Worm (Caenorhabditis elegans) whole organism, L2 larva: ENCODE results near the gene C02E7.6.

Experiments used
- C34F6.9 ChIP-seq: fragments of 150-350 bp; optimal IDR thresholded peaks from 2 replicates; lab custom pipeline; 2014; ENCODE audit warnings: missing biosample characterization, missing genetic modification characterization
- F13H6.1 ChIP-seq: sonication (generic microtip); optimal IDR thresholded peaks from 2 replicates; lab custom pipeline; 2016; ENCODE audit warnings: missing genetic modification characterization, missing compliant biosample characterization
- Y55F3AM.14 ChIP-seq: fragments of 200-800 bp; sonication (Bioruptor generic); optimal IDR thresholded peaks from 2 replicates; lab custom pipeline; 2018; ENCODE audit warnings: mild to moderate bottlenecking, missing genetic modification characterization, missing compliant biosample characterization
- ZK546.5 ChIP-seq: sonication (generic microtip); optimal IDR thresholded peaks from 2 replicates; lab custom pipeline; 2017; ENCODE audit warnings: missing biosample characterization, missing genetic modification characterization
- alr-1 ChIP-seq: fragments of 150-350 bp; optimal IDR thresholded peaks from 2 replicates; lab custom pipeline; 2014; ENCODE audit warnings: missing biosample characterization, missing genetic modification characterization
- blmp-1 ChIP-seq: sonication (generic microtip); optimal IDR thresholded peaks from 2 replicates; lab custom pipeline; 2017; ENCODE audit warnings: missing genetic modification characterization, mild to moderate bottlenecking, missing compliant biosample characterization, antibody characterized with exemption, moderate library complexity; ENCODE audit not compliant: insufficient read depth
- ceh-16 ChIP-seq: fragments of 150-350 bp; optimal IDR thresholded peaks from 2 replicates; lab custom pipeline; 2014; ENCODE audit warnings: missing biosample characterization, missing genetic modification characterization
- ceh-82 ChIP-seq: fragments of 150-350 bp; optimal IDR thresholded peaks from 2 replicates; lab custom pipeline; 2014; ENCODE audit warnings: missing biosample characterization, missing genetic modification characterization
- crh-2 ChIP-seq: sonication (generic microtip); optimal IDR thresholded peaks from 2 replicates; lab custom pipeline; 2017; ENCODE audit warnings: missing biosample characterization, missing genetic modification characterization
- egl-27 ChIP-seq: sonication (generic microtip); optimal IDR thresholded peaks from 3 replicates; lab custom pipeline; 2017; ENCODE audit warnings: missing biosample characterization, missing genetic modification reagents, missing genetic modification characterization
- elt-1 ChIP-seq: fragments of 150-350 bp; optimal IDR thresholded peaks from 2 replicates; lab custom pipeline; 2014; ENCODE audit warnings: missing biosample characterization, missing genetic modification characterization
- fos-1 ChIP-seq: fragments of 150-350 bp; optimal IDR thresholded peaks from 2 replicates; lab custom pipeline; 2014; ENCODE audit warnings: missing biosample characterization, missing genetic modification characterization
- gmeb-1 ChIP-seq: fragments of 150-350 bp; optimal IDR thresholded peaks from 2 replicates; lab custom pipeline; 2014; ENCODE audit warnings: missing biosample characterization, missing genetic modification characterization
- lin-39 ChIP-seq: fragments of 150-350 bp; optimal IDR thresholded peaks from 2 replicates; lab custom pipeline; 2014; ENCODE audit warnings: missing biosample characterization, missing genetic modification reagents, missing genetic modification characterization
- lsy-2 ChIP-seq, 2 experiments: fragments of 150-350 bp in 1 of 2; sonication (generic microtip) in 1 of 2; optimal IDR thresholded peaks; 2 replicates each; lab custom pipeline; 2014 to 2017; ENCODE audit warnings: missing biosample characterization in 2 of 2, missing genetic modification characterization in 2 of 2
- mbf-1 ChIP-seq: sonication (generic microtip); optimal IDR thresholded peaks from 2 replicates; lab custom pipeline; 2017; ENCODE audit warnings: missing biosample characterization, missing genetic modification characterization
- mdl-1 ChIP-seq, 2 experiments: fragments of 150-350 bp in 1 of 2; sonication (generic microtip) in 1 of 2; optimal IDR thresholded peaks; 2 replicates each; lab custom pipeline; 2017; ENCODE audit warnings: missing biosample characterization in 2 of 2, missing genetic modification characterization in 2 of 2
- nhr-11 ChIP-seq: fragments of 150-350 bp; optimal IDR thresholded peaks from 2 replicates; lab custom pipeline; 2014; ENCODE audit warnings: missing biosample characterization, missing genetic modification characterization
- nhr-21 ChIP-seq: fragments of 150-350 bp; optimal IDR thresholded peaks from 2 replicates; lab custom pipeline; 2014; ENCODE audit warnings: missing biosample characterization, missing genetic modification characterization
- nhr-23 ChIP-seq: fragments of 150-350 bp; optimal IDR thresholded peaks from 2 replicates; lab custom pipeline; 2014; ENCODE audit warnings: missing biosample characterization, missing genetic modification reagents, missing genetic modification characterization
- nhr-237 ChIP-seq: fragments of 150-350 bp; optimal IDR thresholded peaks from 2 replicates; lab custom pipeline; 2014; ENCODE audit warnings: missing biosample characterization, missing genetic modification characterization
- nhr-25 ChIP-seq: fragments of 150-350 bp; sonication (generic microtip); optimal IDR thresholded peaks from 3 replicates; lab custom pipeline; 2014; ENCODE audit warnings: missing biosample characterization, missing genetic modification characterization
- nhr-6 ChIP-seq: fragments of 150-350 bp; optimal IDR thresholded peaks from 2 replicates; lab custom pipeline; 2014; ENCODE audit warnings: missing biosample characterization, missing genetic modification characterization
- nhr-77 ChIP-seq: fragments of 150-350 bp; optimal IDR thresholded peaks from 2 replicates; lab custom pipeline; 2014; ENCODE audit warnings: missing biosample characterization, missing genetic modification characterization
- peb-1 ChIP-seq: fragments of 150-350 bp; optimal IDR thresholded peaks from 2 replicates; lab custom pipeline; 2014; ENCODE audit warnings: missing biosample characterization, missing genetic modification characterization
- sem-4 ChIP-seq: fragments of 150-350 bp; optimal IDR thresholded peaks from 2 replicates; lab custom pipeline; 2014; ENCODE audit warnings: missing biosample characterization, missing genetic modification reagents, missing genetic modification characterization
- skn-1 ChIP-seq: sonication (generic microtip); optimal IDR thresholded peaks from 2 replicates; lab custom pipeline; 2017; ENCODE audit warnings: missing biosample characterization, missing genetic modification characterization
- sma-9 ChIP-seq, 2 experiments: fragments of 150-350 bp in 1 of 2; sonication (generic microtip) in 1 of 2; optimal IDR thresholded peaks; 2 replicates each; lab custom pipeline; 2014 to 2016; ENCODE audit warnings: missing genetic modification characterization in 2 of 2, mild to moderate bottlenecking in 1 of 2, missing biosample characterization in 1 of 2, missing compliant biosample characterization in 1 of 2, missing genetic modification reagents in 1 of 2, moderate library complexity in 1 of 2
- snpc-4 ChIP-seq: fragments of 150-350 bp; optimal IDR thresholded peaks from 2 replicates; lab custom pipeline; 2014; ENCODE audit warnings: missing biosample characterization, missing genetic modification characterization
- unc-39 ChIP-seq: fragments of 150-350 bp; optimal IDR thresholded peaks from 2 replicates; lab custom pipeline; 2014; ENCODE audit warnings: missing biosample characterization, missing genetic modification characterization
- unc-55 ChIP-seq: fragments of 150-350 bp; sonication (generic microtip); optimal IDR thresholded peaks from 3 replicates; lab custom pipeline; 2014; ENCODE audit warnings: missing biosample characterization, missing genetic modification reagents, missing genetic modification characterization
- unc-62 ChIP-seq: fragments of 150-350 bp; optimal IDR thresholded peaks from 2 replicates; lab custom pipeline; 2014; ENCODE audit warnings: missing biosample characterization, missing genetic modification reagents, missing genetic modification characterization
- zag-1 ChIP-seq: fragments of 150-350 bp; optimal IDR thresholded peaks from 2 replicates; lab custom pipeline; 2014; ENCODE audit warnings: missing biosample characterization, missing genetic modification characterization
- ztf-1 ChIP-seq: fragments of 200-800 bp; sonication (Bioruptor generic); conservative IDR thresholded peaks from 2 replicates; pipeline ENCODE4 v1.3.6; 2022; ENCODE audit warnings: missing genetic modification characterization, missing compliant biosample characterization

The C02E7.6 gene

DNA sequence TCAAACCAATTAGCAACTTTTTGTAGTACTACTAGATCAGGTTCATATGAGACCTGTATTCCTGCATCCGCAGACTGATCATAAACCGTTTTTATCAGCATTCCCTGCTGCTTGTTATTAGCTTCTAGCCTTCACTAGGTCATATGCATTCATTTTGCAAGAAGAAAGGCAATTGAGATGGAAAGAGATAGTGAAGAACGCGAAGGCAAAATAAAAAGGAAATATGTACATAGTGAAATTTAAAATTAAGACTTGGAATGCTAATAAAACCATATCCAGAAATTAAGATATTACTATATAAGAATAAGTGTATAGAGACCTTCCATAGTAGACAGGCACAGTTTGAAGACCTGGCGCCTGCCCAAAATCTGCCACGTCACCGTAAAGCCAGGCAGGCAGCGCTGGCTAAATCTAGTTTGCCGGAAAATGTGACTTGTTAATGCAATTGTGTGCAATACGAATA, 1.7 kb downstream of the C02E7.6 start, which contains the start of the genes C02E7.8 and srh-23:
C02E7.8 (minus strand) TSS at position 101 of the 463 bp plus-strand sequence.
srh-23 (plus strand) TSS at position 413 of the 463 bp plus-strand sequence.
- TF ChIP-seq lin-39 (tag; lab: Kevin White, UChicago), result no peak
- TF ChIP-seq lsy-2 (tag; optimal IDR thresholded peaks at IDR 0.05; lab: Kevin White, UChicago), result no peak
- no peak for TF ChIP-seq nhr-6 (tag; lab: Kevin White, UChicago)
- no peak for TF ChIP-seq mdl-1 (tag; optimal IDR thresholded peaks at IDR 0.05; lab: Kevin White, UChicago)
- TF ChIP-seq nhr-11, result no peak
- no peak for TF ChIP-seq Y55F3AM.14 (GFP tag; lab: Kevin White, UChicago)
- TF ChIP-seq ceh-16 (tag; lab: Kevin White, UChicago), result no peak
- TF ChIP-seq sem-4 (tag; lab: Kevin White, UChicago), result no peak
- TF ChIP-seq mbf-1 (tag; lab: Kevin White, UChicago), result no peak

DNA sequence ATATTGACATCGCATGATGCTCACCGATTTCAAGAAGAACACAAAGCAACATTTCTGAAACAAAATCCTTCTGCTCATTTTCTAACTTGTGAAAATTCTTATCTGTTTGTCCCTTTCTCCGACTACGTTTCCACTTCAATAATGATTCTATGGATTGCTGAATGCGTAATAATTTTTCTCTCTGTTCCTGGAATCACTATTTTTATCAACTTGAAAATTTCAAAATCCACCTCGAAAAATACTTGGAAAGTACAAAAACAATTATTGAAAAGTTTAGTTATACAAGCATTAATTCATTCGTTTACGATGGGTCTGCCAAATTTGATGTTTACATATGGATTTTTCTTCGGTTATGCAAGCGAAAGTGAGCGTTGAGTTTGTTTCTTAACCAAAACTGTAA, 3.0 kb downstream of the C02E7.6 start, which contains the start of gene srh-22:
srh-22 (plus strand) TSS at position 301 of the 400 bp plus-strand sequence.
- no peak for TF ChIP-seq ceh-16 (tag; lab: Kevin White, UChicago)
- no peak for TF ChIP-seq alr-1 (tag; lab: Kevin White, UChicago)
- TF ChIP-seq zag-1, result no peak
- no peak for TF ChIP-seq ZK546.5
- TF ChIP-seq lin-39 (tag; lab: Kevin White, UChicago), result no peak
- TF ChIP-seq blmp-1, result no peak

DNA sequence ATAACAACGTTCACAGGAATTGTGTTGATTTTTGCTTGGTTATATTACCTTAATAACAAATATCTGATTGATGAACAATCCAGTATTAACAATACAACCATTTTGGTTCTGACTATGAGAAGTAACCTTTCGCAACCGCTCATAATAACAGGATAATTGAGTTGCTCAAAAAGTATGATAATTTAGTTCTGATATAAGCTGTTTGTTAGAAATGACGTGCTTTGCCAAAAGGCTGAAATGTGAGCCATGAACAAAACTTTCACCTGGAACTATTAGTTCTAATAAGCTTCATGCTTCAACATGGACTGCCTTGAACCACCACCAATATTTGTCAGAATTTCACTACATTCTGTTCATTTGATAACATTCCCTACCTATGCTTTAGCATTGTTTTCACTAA, 5.6 kb downstream of the C02E7.6 start, which contains the start of gene srh-20:
srh-20 (plus strand) TSS at position 301 of the 400 bp plus-strand sequence.
- TF ChIP-seq nhr-21 (tag; lab: Kevin White, UChicago), result no peak
- TF ChIP-seq peb-1 (tag; lab: Kevin White, UChicago), result no peak
- TF ChIP-seq lsy-2 (tag; optimal IDR thresholded peaks at IDR 0.05; lab: Kevin White, UChicago), result no peak
- TF ChIP-seq nhr-23 (tag; lab: Kevin White, UChicago), result no peak
- no peak for TF ChIP-seq elt-1 (tag; lab: Kevin White, UChicago)
- no peak for TF ChIP-seq C34F6.9

DNA sequence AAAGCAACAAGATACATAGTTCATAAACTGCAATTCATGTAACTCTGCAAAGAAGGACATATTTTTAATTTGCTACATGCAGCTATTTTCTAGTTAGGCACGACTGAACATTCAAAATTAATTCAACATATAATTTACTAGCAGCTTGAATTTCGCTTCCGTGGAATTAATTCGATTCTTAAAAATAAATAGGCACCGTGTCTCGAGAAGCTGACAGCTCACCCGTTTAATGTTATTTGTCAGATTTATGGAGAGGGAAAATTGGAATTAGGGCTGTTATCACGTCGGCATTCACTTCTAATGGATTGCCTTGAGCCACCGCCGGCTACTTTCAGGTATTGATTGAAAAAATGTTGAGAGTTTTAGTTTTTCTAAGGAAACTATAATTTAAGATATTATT, 7.4 kb downstream of the C02E7.6 start, which contains the start of gene srh-21:
srh-21 (plus strand) TSS at position 301 of the 400 bp plus-strand sequence.
- TF ChIP-seq unc-55 (GFP tag; lab: Kevin White, UChicago) (no peak), nhr-77 (no peak), fos-1 (tag; lab: Kevin White, UChicago) (no peak), C34F6.9 (no peak), gmeb-1 (tag; lab: Kevin White, UChicago) (no peak), ztf-1 (no peak), snpc-4 (tag; lab: Kevin White, UChicago) (no peak)

DNA sequence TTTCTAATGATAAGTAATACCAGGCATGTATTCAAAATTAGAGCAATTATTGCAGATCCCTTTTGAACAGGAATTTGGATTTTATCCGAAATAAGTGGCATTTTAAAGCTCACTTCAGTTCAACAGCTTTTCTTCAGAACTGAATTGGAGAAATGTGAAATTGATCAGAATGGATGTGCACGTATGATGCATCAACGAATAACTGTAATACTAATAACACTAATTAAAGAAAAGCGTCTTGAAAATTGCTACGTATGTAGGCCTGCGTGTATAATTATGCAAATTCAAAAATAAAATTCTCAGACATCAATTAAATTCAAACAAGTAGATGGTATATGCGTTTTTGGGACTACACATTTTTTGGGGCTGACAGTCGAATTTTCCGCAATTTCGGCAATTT, 10.8 kb downstream of the C02E7.6 start, which contains the start of gene str-205:
str-205 (minus strand) TSS at position 101 of the 400 bp plus-strand sequence.
- TF ChIP-seq crh-2 (tag; lab: Kevin White, UChicago), result no peak
- no peak for TF ChIP-seq blmp-1
- no peak for TF ChIP-seq ceh-82 (tag; lab: Kevin White, UChicago)
- no peak for TF ChIP-seq egl-27 (tag; lab: Kevin White, UChicago)

DNA sequence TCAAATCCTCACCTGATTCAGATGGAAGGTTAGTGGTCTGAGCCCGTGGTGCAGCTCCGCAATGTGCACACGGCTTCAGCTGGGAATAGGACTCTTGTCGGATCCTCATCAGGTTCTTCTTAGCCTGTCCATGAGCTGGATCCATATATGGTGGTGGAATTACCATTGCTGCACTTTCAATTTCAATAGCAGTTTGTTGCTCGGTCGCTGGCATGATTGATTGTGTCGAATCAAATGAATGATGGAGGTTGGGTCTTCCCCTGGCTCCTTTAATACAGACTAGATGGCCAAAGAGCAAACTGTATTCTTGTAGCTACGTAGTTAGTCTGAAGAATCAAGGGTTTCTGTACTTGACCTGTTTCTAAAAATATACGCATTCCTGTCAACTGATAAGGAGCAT, 13.8 kb downstream of the C02E7.6 start, which contains the start of gene C02E7.10:
C02E7.10 (minus strand) TSS at position 232 of the 400 bp plus-strand sequence.
- no peak for TF ChIP-seq nhr-23 (tag; lab: Kevin White, UChicago)
- TF ChIP-seq mbf-1 (tag; lab: Kevin White, UChicago), result no peak
- TF ChIP-seq F13H6.1 (tag; lab: Kevin White, UChicago), result no peak
- no peak for TF ChIP-seq skn-1 (tag; lab: Kevin White, UChicago)
- TF ChIP-seq nhr-237, result no peak
- TF ChIP-seq ceh-16 (tag; lab: Kevin White, UChicago), result no peak
- no peak for TF ChIP-seq ZK546.5
- TF ChIP-seq lsy-2 (tag; optimal IDR thresholded peaks at IDR 0.05; lab: Kevin White, UChicago), result no peak
- no peak for TF ChIP-seq nhr-25 (tag; lab: Kevin White, UChicago)
- TF ChIP-seq mdl-1 (tag; optimal IDR thresholded peaks at IDR 0.05; lab: Kevin White, UChicago), result no peak
- no peak for TF ChIP-seq unc-39
- no peak for TF ChIP-seq nhr-6 (tag; lab: Kevin White, UChicago)
- no peak for TF ChIP-seq egl-27 (tag; lab: Kevin White, UChicago)
- TF ChIP-seq sma-9 (GFP tag; optimal IDR thresholded peaks at IDR 0.05; lab: Kevin White, UChicago), result no peak
- no peak for TF ChIP-seq sma-9 (tag; optimal IDR thresholded peaks at IDR 0.05; lab: Kevin White, UChicago)
- no peak for TF ChIP-seq nhr-21 (tag; lab: Kevin White, UChicago)
- no peak for TF ChIP-seq gmeb-1 (tag; lab: Kevin White, UChicago)
- TF ChIP-seq alr-1 (tag; lab: Kevin White, UChicago), result no peak
- TF ChIP-seq unc-62 (GFP tag; lab: Kevin White, UChicago), result no peak
- no peak for TF ChIP-seq crh-2 (tag; lab: Kevin White, UChicago)
- TF ChIP-seq peb-1 (tag; lab: Kevin White, UChicago), result no peak
- TF ChIP-seq, all 48 proteins: peak for 0
